Worm (Caenorhabditis elegans) whole organism, L3 larva: ENCODE measurements around the gene C33G3.4.
A peak's percentile ranks its signal among the peaks of the same experiment; 100 is the strongest.

Source experiments
- R02D3.7 ChIP-seq: fragments of 150-350 bp; optimal IDR thresholded peaks from 2 replicates; lab custom pipeline; 2014; ENCODE audit warnings: missing biosample characterization, missing genetic modification characterization
- ZK546.5 ChIP-seq: sonication (generic microtip); optimal IDR thresholded peaks from 2 replicates; lab custom pipeline; 2017; ENCODE audit warnings: missing biosample characterization, missing genetic modification characterization
- aly-2 ChIP-seq: fragments of 150-350 bp; optimal IDR thresholded peaks from 2 replicates; lab custom pipeline; 2014; ENCODE audit warnings: missing biosample characterization, missing genetic modification characterization
- ama-1 ChIP-seq: fragments of 150-350 bp; optimal IDR thresholded peaks from 2 replicates; lab custom pipeline; 2018
- ceh-16 ChIP-seq: sonication (generic microtip); optimal IDR thresholded peaks from 2 replicates; lab custom pipeline; 2017; ENCODE audit warnings: missing biosample characterization, missing genetic modification characterization
- ceh-28 ChIP-seq: fragments of 150-350 bp; optimal IDR thresholded peaks from 2 replicates; lab custom pipeline; 2014; ENCODE audit warnings: missing biosample characterization, missing genetic modification reagents, missing genetic modification characterization
- ceh-82 ChIP-seq: fragments of 150-350 bp; optimal IDR thresholded peaks from 2 replicates; lab custom pipeline; 2014; ENCODE audit warnings: missing biosample characterization, missing genetic modification characterization
- ceh-9 ChIP-seq: sonication (generic microtip); optimal IDR thresholded peaks from 2 replicates; lab custom pipeline; 2018; ENCODE audit warnings: missing biosample characterization, missing genetic modification characterization
- daf-12 ChIP-seq: fragments of 150-350 bp; optimal IDR thresholded peaks from 2 replicates; lab custom pipeline; 2014; ENCODE audit warnings: missing biosample characterization, missing genetic modification reagents, missing genetic modification characterization
- egl-27 ChIP-seq: sonication (generic microtip); optimal IDR thresholded peaks from 4 replicates; lab custom pipeline; 2017; ENCODE audit warnings: missing biosample characterization, missing genetic modification reagents, missing genetic modification characterization
- egl-5 ChIP-seq: fragments of 150-350 bp; optimal IDR thresholded peaks from 2 replicates; lab custom pipeline; 2017; ENCODE audit warnings: missing biosample characterization, missing genetic modification reagents, missing genetic modification characterization, inconsistent platforms
- elt-1 ChIP-seq: fragments of 150-350 bp; optimal IDR thresholded peaks from 2 replicates; lab custom pipeline; 2014; ENCODE audit warnings: missing biosample characterization, missing genetic modification characterization
- elt-2 ChIP-seq: sonication (generic microtip); optimal IDR thresholded peaks from 2 replicates; lab custom pipeline; 2016; ENCODE audit warnings: missing genetic modification reagents, mild to moderate bottlenecking, missing genetic modification characterization, missing compliant biosample characterization
- elt-3 ChIP-seq, 3 experiments: fragments of 150-350 bp in 1 of 3; sonication (generic microtip) in 2 of 3; optimal IDR thresholded peaks; 2 replicates in 2 of 3; 4 replicates in 1 of 3; lab custom pipeline; 2014 to 2017; ENCODE audit warnings: missing biosample characterization in 3 of 3, missing genetic modification characterization in 3 of 3
- eor-1 ChIP-seq, 2 experiments: fragments of 150-350 bp; optimal IDR thresholded peaks; 2 replicates each; lab custom pipeline; 2014 to 2018; ENCODE audit warnings: missing biosample characterization in 2 of 2, missing genetic modification characterization in 2 of 2
- fkh-10 ChIP-seq: sonication (generic microtip); optimal IDR thresholded peaks from 2 replicates; lab custom pipeline; 2017; ENCODE audit warnings: missing biosample characterization, missing genetic modification reagents, missing genetic modification characterization
- fkh-2 ChIP-seq: fragments of 150-350 bp; optimal IDR thresholded peaks from 2 replicates; lab custom pipeline; 2014; ENCODE audit warnings: missing biosample characterization, missing genetic modification reagents, missing genetic modification characterization
- fos-1 ChIP-seq: fragments of 150-350 bp; optimal IDR thresholded peaks from 2 replicates; lab custom pipeline; 2014; ENCODE audit warnings: missing biosample characterization, missing genetic modification characterization
- jun-1 ChIP-seq: fragments of 150-350 bp; optimal IDR thresholded peaks from 2 replicates; lab custom pipeline; 2014; ENCODE audit warnings: missing biosample characterization, missing genetic modification reagents, missing genetic modification characterization
- lin-15B ChIP-seq: fragments of 150-350 bp; optimal IDR thresholded peaks from 2 replicates; lab custom pipeline; 2014; ENCODE audit warnings: missing biosample characterization, missing genetic modification characterization
- lin-39 ChIP-seq: fragments of 150-350 bp; optimal IDR thresholded peaks from 2 replicates; lab custom pipeline; 2018; ENCODE audit warnings: missing biosample characterization, missing genetic modification reagents, missing genetic modification characterization
- lsy-12 ChIP-seq: sonication (generic microtip); optimal IDR thresholded peaks from 2 replicates; lab custom pipeline; 2016; ENCODE audit warnings: mild to moderate bottlenecking, missing genetic modification characterization, missing compliant biosample characterization
- mdl-1 ChIP-seq: fragments of 150-350 bp; optimal IDR thresholded peaks from 2 replicates; lab custom pipeline; 2014; ENCODE audit warnings: missing biosample characterization, missing genetic modification characterization
- mml-1 ChIP-seq: fragments of 150-350 bp; sonication (generic microtip); optimal IDR thresholded peaks from 3 replicates; lab custom pipeline; 2014; ENCODE audit warnings: missing biosample characterization, missing genetic modification characterization
- nfya-1 ChIP-seq: sonication (generic microtip); optimal IDR thresholded peaks from 2 replicates; lab custom pipeline; 2017; ENCODE audit warnings: missing genetic modification characterization, mild to moderate bottlenecking, missing compliant biosample characterization, antibody characterized with exemption, moderate library complexity; ENCODE audit not compliant: insufficient read depth
- nhr-11 ChIP-seq: fragments of 150-350 bp; optimal IDR thresholded peaks from 2 replicates; lab custom pipeline; 2014; ENCODE audit warnings: missing biosample characterization, missing genetic modification characterization
- nhr-12 ChIP-seq: fragments of 150-350 bp; optimal IDR thresholded peaks from 2 replicates; lab custom pipeline; 2014; ENCODE audit warnings: missing biosample characterization, missing genetic modification characterization
- nhr-237 ChIP-seq: fragments of 150-350 bp; optimal IDR thresholded peaks from 2 replicates; lab custom pipeline; 2014; ENCODE audit warnings: missing biosample characterization, missing genetic modification characterization
- nhr-25 ChIP-seq: sonication (generic microtip); optimal IDR thresholded peaks from 2 replicates; lab custom pipeline; 2017; ENCODE audit warnings: missing biosample characterization, missing genetic modification characterization
- nhr-28 ChIP-seq: fragments of 150-350 bp; optimal IDR thresholded peaks from 2 replicates; lab custom pipeline; 2014; ENCODE audit warnings: missing biosample characterization, missing genetic modification characterization
- nhr-43 ChIP-seq: sonication (generic microtip); optimal IDR thresholded peaks from 2 replicates; lab custom pipeline; 2016; ENCODE audit warnings: mild to moderate bottlenecking, missing genetic modification characterization, missing compliant biosample characterization; ENCODE audit not compliant: poor library complexity, severe bottlenecking
- nhr-67 ChIP-seq: fragments of 150-350 bp; optimal IDR thresholded peaks from 2 replicates; lab custom pipeline; 2014; ENCODE audit warnings: missing biosample characterization, missing genetic modification characterization
- nhr-76 ChIP-seq: fragments of 150-350 bp; sonication (generic microtip); optimal IDR thresholded peaks from 5 replicates; lab custom pipeline; 2014; ENCODE audit warnings: missing biosample characterization, missing genetic modification characterization
- pha-4 ChIP-seq: fragments of 150-350 bp; optimal IDR thresholded peaks from 2 replicates; lab custom pipeline; 2014; ENCODE audit warnings: missing biosample characterization, missing genetic modification reagents, missing genetic modification characterization
- sea-2 ChIP-seq: fragments of 150-350 bp; sonication (generic microtip); optimal IDR thresholded peaks from 4 replicates; lab custom pipeline; 2014; ENCODE audit warnings: missing biosample characterization, missing genetic modification reagents, missing genetic modification characterization
- skn-1 ChIP-seq: fragments of 150-350 bp; optimal IDR thresholded peaks from 2 replicates; lab custom pipeline; 2014; ENCODE audit warnings: missing biosample characterization, missing genetic modification characterization
- snpc-4 ChIP-seq: fragments of 150-350 bp; optimal IDR thresholded peaks from 2 replicates; lab custom pipeline; 2014; ENCODE audit warnings: missing biosample characterization, missing genetic modification characterization
- unc-39 ChIP-seq: sonication (generic microtip); optimal IDR thresholded peaks from 4 replicates; lab custom pipeline; 2017; ENCODE audit warnings: missing biosample characterization, missing genetic modification characterization
- unc-62 ChIP-seq: fragments of 150-350 bp; sonication (generic microtip); optimal IDR thresholded peaks from 4 replicates; lab custom pipeline; 2014; ENCODE audit warnings: missing biosample characterization, missing genetic modification reagents, missing genetic modification characterization
- ztf-11 ChIP-seq: fragments of 150-350 bp; optimal IDR thresholded peaks from 2 replicates; lab custom pipeline; 2014; ENCODE audit warnings: missing biosample characterization, missing genetic modification characterization
- ztf-4 ChIP-seq: fragments of 150-350 bp; optimal IDR thresholded peaks from 2 replicates; lab custom pipeline; 2014; ENCODE audit warnings: missing biosample characterization, missing genetic modification characterization

Gene C33G3.4

ce11 chrX:14054799-14055198 lies 16.2 kb upstream of the C33G3.4 start:
- TF ChIP-seq nhr-25 (tag; lab: Kevin White, UChicago): no peak
- no peak for TF ChIP-seq lsy-12 (tag; lab: Kevin White, UChicago)
- no peak for TF ChIP-seq ceh-9 (tag; lab: Kevin White, UChicago)
- no peak for TF ChIP-seq nhr-12 (tag; lab: Kevin White, UChicago)
- TF ChIP-seq sea-2 (GFP tag; lab: Kevin White, UChicago): no peak
- no peak for TF ChIP-seq ztf-4 (tag; lab: Kevin White, UChicago)
- TF ChIP-seq ceh-82: no peak
- TF ChIP-seq mdl-1: no peak
- no peak for TF ChIP-seq unc-62
- TF ChIP-seq nfya-1 (tag; lab: Kevin White, UChicago): no peak

- TF ChIP-seq R02D3.7 (tag; lab: Kevin White, UChicago) (no peak), nhr-76 (tag; lab: Kevin White, UChicago) (no peak), egl-5 (tag; lab: Kevin White, UChicago) (no peak), eor-1 (tag; optimal IDR thresholded peaks at IDR 0.05; lab: Kevin White, UChicago) (no peak), jun-1 (tag; lab: Kevin White, UChicago) (no peak), nhr-67 (tag; lab: Kevin White, UChicago) (no peak), nhr-25 (tag; lab: Kevin White, UChicago) (no peak), ztf-4 (tag; lab: Kevin White, UChicago) (no peak), nhr-11 (tag; lab: Kevin White, UChicago) (no peak), egl-27 (tag; lab: Kevin White, UChicago) (no peak), ceh-16 (tag; lab: Kevin White, UChicago) (no peak), nhr-237 (tag; lab: Kevin White, UChicago) (no peak), unc-62 (no peak), snpc-4 (tag; lab: Kevin White, UChicago) (no peak), elt-1 (tag; lab: Kevin White, UChicago) (no peak)
These were observed 15.2 kb upstream of the C33G3.4 start for ce11 chrX:14055715-14056114.

ce11 chrX:14056527-14056926 lies 14.4 kb upstream of the C33G3.4 start:
- TF ChIP-seq unc-62 (no peak), ztf-11 (tag; lab: Kevin White, UChicago) (no peak), lin-39 (tag; lab: Kevin White, UChicago) (peak; percentile 16), egl-5 (tag; lab: Kevin White, UChicago) (peak; percentile 54), mml-1 (tag; lab: Kevin White, UChicago) (no peak)

ce11 chrX:14062771-14063170 lies 8.2 kb upstream of the C33G3.4 start:
- TF ChIP-seq fkh-2 (tag; lab: Kevin White, UChicago): no peak
- TF ChIP-seq ceh-28 (tag; lab: Kevin White, UChicago): no peak
- TF ChIP-seq ceh-82: no peak
- no peak for TF ChIP-seq nfya-1 (tag; lab: Kevin White, UChicago)
- no peak for TF ChIP-seq eor-1 (tag; optimal IDR thresholded peaks at IDR 0.05; lab: Kevin White, UChicago)
- no peak for TF ChIP-seq sea-2 (GFP tag; lab: Kevin White, UChicago)

ce11 chrX:14063830-14064229 lies 7.1 kb upstream of the C33G3.4 start:
- TF ChIP-seq fkh-10 (GFP tag; lab: Kevin White, UChicago) (no peak), skn-1 (tag; lab: Kevin White, UChicago) (peak; percentile 84), nhr-28 (tag; lab: Kevin White, UChicago) (no peak), aly-2 (tag; lab: Kevin White, UChicago) (no peak), nhr-237 (tag; lab: Kevin White, UChicago) (no peak), nhr-76 (tag; lab: Kevin White, UChicago) (peak; percentile 71), fos-1 (tag; lab: Kevin White, UChicago) (no peak), ceh-9 (tag; lab: Kevin White, UChicago) (no peak), ztf-11 (tag; lab: Kevin White, UChicago) (no peak), nhr-25 (tag; lab: Kevin White, UChicago) (peak; percentile 87), nfya-1 (tag; lab: Kevin White, UChicago) (peak; percentile 77), egl-5 (tag; lab: Kevin White, UChicago) (peak; percentile 95), unc-39 (no peak), unc-62 (peak; percentile 77), snpc-4 (tag; lab: Kevin White, UChicago) (peak; percentile 57), nhr-43 (tag; lab: Kevin White, UChicago) (peak; percentile 81), ZK546.5 (tag; lab: Kevin White, UChicago) (no peak), daf-12 (tag; lab: Kevin White, UChicago) (no peak), nhr-67 (tag; lab: Kevin White, UChicago) (no peak), mml-1 (tag; lab: Kevin White, UChicago) (no peak), ztf-4 (tag; lab: Kevin White, UChicago) (peak; percentile 78), ceh-28 (tag; lab: Kevin White, UChicago) (peak; percentile 77), nhr-11 (tag; lab: Kevin White, UChicago) (peak; percentile 72), elt-1 (tag; lab: Kevin White, UChicago) (peak; percentile 33), elt-3 (tag; optimal IDR thresholded peaks at IDR 0.05; lab: Kevin White, UChicago) (peak in 1 of 3 experiments; percentile 60), fkh-2 (tag; lab: Kevin White, UChicago) (peak; percentile 80), pha-4 (tag; lab: Kevin White, UChicago) (peak; percentile 88), lin-15B (tag; lab: Kevin White, UChicago) (peak; percentile 33), ceh-82 (peak; percentile 88), lsy-12 (tag; lab: Kevin White, UChicago) (peak; percentile 89), egl-27 (tag; lab: Kevin White, UChicago) (peak; percentile 51), mdl-1 (peak; percentile 44), elt-2 (tag; lab: Kevin White, UChicago) (peak; percentile 72), ama-1 (lab: Kevin White, UChicago) (no peak), lin-39 (tag; lab: Kevin White, UChicago) (peak; percentile 35)
